Worm (Caenorhabditis elegans) whole organism, dauer: ENCODE measurements around the gene M03C11.3.

Source experiments
- unc-62 ChIP-seq: sonication (generic microtip); optimal IDR thresholded peaks from 2 replicates; lab custom pipeline; 2017; ENCODE audit warnings: missing biosample characterization, missing genetic modification reagents, missing genetic modification characterization

M03C11.3 gene

ce11 chrIII:10404918-10405317, at the start of gene M03C11.3, which contains the start of gene chl-1:
TSS of gene M03C11.3 (plus strand) at chrIII:10405070.
TSS of gene chl-1 (minus strand) at chrIII:10405240.
- no peak for TF ChIP-seq unc-62

ce11 chrIII:10355382-10355781, 49.5 kb upstream of the M03C11.3 start, which contains the start of gene spp-1:
TSS of gene spp-1 (minus strand) at chrIII:10355668.
- no peak for TF ChIP-seq unc-62

ce11 chrIII:10357598-10358186, 47.2 kb upstream of the M03C11.3 start, which contains the start of gene umps-1:
TSS of gene umps-1 (minus strand) at chrIII:10357648.
- TF ChIP-seq unc-62: no peak

ce11 chrIII:10358751-10359150, 46.1 kb upstream of the M03C11.3 start:
- TF ChIP-seq unc-62: no peak

ce11 chrIII:10359916-10360315, 45.0 kb upstream of the M03C11.3 start:
- TF ChIP-seq unc-62: no peak

- TF ChIP-seq unc-62: no peak
Measured at ce11 chrIII:10361456-10361855, 43.4 kb upstream of the M03C11.3 start.

- TF ChIP-seq unc-62: no peak
Measured at ce11 chrIII:10362920-10363319, 42.0 kb upstream of the M03C11.3 start.

- no peak for TF ChIP-seq unc-62
Measured at ce11 chrIII:10364656-10365055, 40.2 kb upstream of the M03C11.3 start, which contains the start of gene tbc-8. TSS of gene tbc-8 (plus strand) at chrIII:10364956.

ce11 chrIII:10367355-10367909, 37.4 kb upstream of the M03C11.3 start:
- TF ChIP-seq unc-62: no peak

- TF ChIP-seq unc-62: no peak
Measured at ce11 chrIII:10373845-10374244, 31.0 kb upstream of the M03C11.3 start.

- no peak for TF ChIP-seq unc-62
Measured at ce11 chrIII:10376041-10376440, 28.8 kb upstream of the M03C11.3 start.

ce11 chrIII:10378899-10379298, 26.0 kb upstream of the M03C11.3 start:
- TF ChIP-seq unc-62: no peak

- no peak for TF ChIP-seq unc-62
Measured at ce11 chrIII:10379632-10380031, 25.2 kb upstream of the M03C11.3 start.

ce11 chrIII:10380640-10381039, 24.2 kb upstream of the M03C11.3 start:
- TF ChIP-seq unc-62: no peak

ce11 chrIII:10381473-10381872, 23.4 kb upstream of the M03C11.3 start, which contains the start of gene C38H2.2:
TSS of gene C38H2.2 (plus strand) at chrIII:10381773.
- no peak for TF ChIP-seq unc-62

- no peak for TF ChIP-seq unc-62
Measured at ce11 chrIII:10383804-10384203, 21.1 kb upstream of the M03C11.3 start.

- no peak for TF ChIP-seq unc-62
Measured at ce11 chrIII:10386476-10386875, 18.4 kb upstream of the M03C11.3 start, which contains the start of gene C38H2.3. TSS of gene C38H2.3 (minus strand) at chrIII:10386576.

ce11 chrIII:10389608-10390007, 15.3 kb upstream of the M03C11.3 start:
- no peak for TF ChIP-seq unc-62
